Worm (Caenorhabditis elegans) whole organism, L3 larva: Measurements from ENCODE around the gene Y32G9B.1.

Source experiments
- aly-2 ChIP-seq: fragments of 150-350 bp; optimal IDR thresholded peaks from 2 replicates; lab custom pipeline; 2014; ENCODE audit warnings: missing biosample characterization, missing genetic modification characterization
- ceh-82 ChIP-seq: fragments of 150-350 bp; optimal IDR thresholded peaks from 2 replicates; lab custom pipeline; 2014; ENCODE audit warnings: missing biosample characterization, missing genetic modification characterization
- daf-12 ChIP-seq: fragments of 150-350 bp; optimal IDR thresholded peaks from 2 replicates; lab custom pipeline; 2014; ENCODE audit warnings: missing biosample characterization, missing genetic modification reagents, missing genetic modification characterization
- egl-27 ChIP-seq: sonication (generic microtip); optimal IDR thresholded peaks from 4 replicates; lab custom pipeline; 2017; ENCODE audit warnings: missing biosample characterization, missing genetic modification reagents, missing genetic modification characterization
- egl-5 ChIP-seq: fragments of 150-350 bp; optimal IDR thresholded peaks from 2 replicates; lab custom pipeline; 2017; ENCODE audit warnings: missing biosample characterization, missing genetic modification reagents, missing genetic modification characterization, inconsistent platforms
- elt-1 ChIP-seq: fragments of 150-350 bp; optimal IDR thresholded peaks from 2 replicates; lab custom pipeline; 2014; ENCODE audit warnings: missing biosample characterization, missing genetic modification characterization
- elt-2 ChIP-seq: sonication (generic microtip); optimal IDR thresholded peaks from 2 replicates; lab custom pipeline; 2016; ENCODE audit warnings: missing genetic modification reagents, mild to moderate bottlenecking, missing genetic modification characterization, missing compliant biosample characterization
- fos-1 ChIP-seq: fragments of 150-350 bp; optimal IDR thresholded peaks from 2 replicates; lab custom pipeline; 2014; ENCODE audit warnings: missing biosample characterization, missing genetic modification characterization
- hmg-11 ChIP-seq: sonication (generic microtip); optimal IDR thresholded peaks from 2 replicates; lab custom pipeline; 2016; ENCODE audit warnings: missing genetic modification characterization, missing compliant biosample characterization
- lin-39 ChIP-seq: fragments of 150-350 bp; optimal IDR thresholded peaks from 2 replicates; lab custom pipeline; 2018; ENCODE audit warnings: missing biosample characterization, missing genetic modification reagents, missing genetic modification characterization
- lsy-12 ChIP-seq: sonication (generic microtip); optimal IDR thresholded peaks from 2 replicates; lab custom pipeline; 2016; ENCODE audit warnings: mild to moderate bottlenecking, missing genetic modification characterization, missing compliant biosample characterization
- mml-1 ChIP-seq: fragments of 150-350 bp; sonication (generic microtip); optimal IDR thresholded peaks from 3 replicates; lab custom pipeline; 2014; ENCODE audit warnings: missing biosample characterization, missing genetic modification characterization
- nfya-1 ChIP-seq: sonication (generic microtip); optimal IDR thresholded peaks from 2 replicates; lab custom pipeline; 2017; ENCODE audit warnings: missing genetic modification characterization, mild to moderate bottlenecking, missing compliant biosample characterization, antibody characterized with exemption, moderate library complexity; ENCODE audit not compliant: insufficient read depth
- nhr-12 ChIP-seq: fragments of 150-350 bp; optimal IDR thresholded peaks from 2 replicates; lab custom pipeline; 2014; ENCODE audit warnings: missing biosample characterization, missing genetic modification characterization
- nhr-25 ChIP-seq: sonication (generic microtip); optimal IDR thresholded peaks from 2 replicates; lab custom pipeline; 2017; ENCODE audit warnings: missing biosample characterization, missing genetic modification characterization
- sea-2 ChIP-seq: fragments of 150-350 bp; sonication (generic microtip); optimal IDR thresholded peaks from 4 replicates; lab custom pipeline; 2014; ENCODE audit warnings: missing biosample characterization, missing genetic modification reagents, missing genetic modification characterization
- skn-1 ChIP-seq: fragments of 150-350 bp; optimal IDR thresholded peaks from 2 replicates; lab custom pipeline; 2014; ENCODE audit warnings: missing biosample characterization, missing genetic modification characterization
- unc-62 ChIP-seq: fragments of 150-350 bp; sonication (generic microtip); optimal IDR thresholded peaks from 4 replicates; lab custom pipeline; 2014; ENCODE audit warnings: missing biosample characterization, missing genetic modification reagents, missing genetic modification characterization
- zag-1 ChIP-seq: fragments of 150-350 bp; optimal IDR thresholded peaks from 2 replicates; lab custom pipeline; 2014; ENCODE audit warnings: missing biosample characterization, missing genetic modification characterization
- ztf-11 ChIP-seq: fragments of 150-350 bp; optimal IDR thresholded peaks from 2 replicates; lab custom pipeline; 2014; ENCODE audit warnings: missing biosample characterization, missing genetic modification characterization

The Y32G9B.1 gene

ce11 chrV:1774874-1775589, 54.8 kb downstream of the Y32G9B.1 start, which contains the start of gene F36H9.7:
TSS of gene F36H9.7 (minus strand) at chrV:1774924.
- TF ChIP-seq ceh-82 (no peak), daf-12 (tag; lab: Kevin White, UChicago) (no peak), egl-5 (tag; lab: Kevin White, UChicago) (no peak), ztf-11 (tag; lab: Kevin White, UChicago) (no peak), unc-62 (GFP tag; lab: Kevin White, UChicago) (no peak), egl-27 (tag; lab: Kevin White, UChicago) (no peak), lin-39 (no peak), nhr-25 (no peak), sea-2 (GFP tag; lab: Kevin White, UChicago) (no peak), aly-2 (tag; lab: Kevin White, UChicago) (no peak), fos-1 (tag; lab: Kevin White, UChicago) (no peak), mml-1 (tag; lab: Kevin White, UChicago) (no peak), zag-1 (tag; lab: Kevin White, UChicago) (no peak), lsy-12 (tag; lab: Kevin White, UChicago) (no peak), nfya-1 (no peak), elt-1 (tag; lab: Kevin White, UChicago) (no peak), nhr-12 (tag; lab: Kevin White, UChicago) (no peak)
- TF ChIP-seq, all 47 proteins: peak for 0

ce11 chrV:1773120-1773519, 56.8 kb downstream of the Y32G9B.1 start:
- TF ChIP-seq hmg-11 (tag; lab: Kevin White, UChicago) = peak; percentile 32
- peak; percentile 22 for TF ChIP-seq nfya-1
- no peak for TF ChIP-seq skn-1 (tag; lab: Kevin White, UChicago)
- peak; percentile 27 for TF ChIP-seq elt-2 (tag; lab: Kevin White, UChicago)
